Fruit fly (Drosophila melanogaster) S2 (cell line): ENCODE measurements around the gene CG6999.

Experiments used
- CG8478 ChIP-seq: fragments of >200 bp; optimal IDR thresholded peaks from 2 replicates; lab custom pipeline; 2018
- CTCF ChIP-seq, 2 experiments: fragments of >200 bp; optimal IDR thresholded peaks; 2 replicates each; lab custom pipeline; 2018

- TF ChIP-seq CTCF (optimal IDR thresholded peaks at IDR 0.05; lab: Kevin White, UChicago) (no peak), CG8478 (lab: Kevin White, UChicago) (no peak)
Observed at dm6 chrX:9080962-9081361, 7.2 kb upstream of the CG6999 start, which contains the start of the genes CG7246 and HP1b.
